Fruit fly (Drosophila melanogaster): ENCODE results near the gene mab-21.

Gene mab-21

DNA sequence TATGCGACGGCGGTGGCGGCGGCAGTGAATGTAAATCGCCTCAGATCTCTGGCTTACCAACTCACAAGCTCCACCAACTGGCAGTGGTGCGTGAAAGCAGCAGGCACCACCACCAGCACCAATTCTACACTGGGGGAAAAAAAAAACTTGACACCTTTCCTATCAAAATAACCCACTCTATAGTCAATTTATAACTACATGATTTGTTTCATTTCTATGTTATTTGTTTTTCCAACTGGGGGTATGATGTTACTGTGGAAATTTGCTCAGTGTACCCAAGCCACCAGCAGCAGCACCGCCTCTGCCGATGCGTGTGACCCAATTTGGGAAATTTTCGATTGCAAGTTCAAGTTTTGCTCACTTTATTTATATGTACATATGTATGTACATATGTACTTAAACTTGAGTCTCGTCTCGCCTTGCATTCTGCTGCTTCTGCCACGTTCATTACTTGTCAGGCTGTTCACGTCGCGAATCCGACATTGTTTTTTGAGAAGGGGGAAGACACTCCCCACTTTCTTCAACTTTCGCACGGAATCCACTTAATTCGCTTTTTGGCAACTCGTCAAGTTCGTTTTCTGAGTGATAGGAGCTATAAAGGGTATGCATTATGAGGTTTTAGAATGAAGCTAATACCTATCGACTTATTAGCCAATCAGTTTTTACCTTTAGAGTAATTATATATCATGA is 46.3 kb upstream of the mab-21 start (continued):
- TF ChIP-seq CG11560 (tag; IDR thresholded peaks at IDR 0.05) (no peak), ara (GFP tag; IDR thresholded peaks at IDR 0.05) (peak; percentile 47; the same call in 1 of the 2 replicates), CG13775 (GFP tag; optimal IDR thresholded peaks at IDR 0.05) (no peak), knrl (GFP tag; IDR thresholded peaks at IDR 0.05; ENCODE audit: partially characterized antibody) (no peak), CG17912 (GFP tag; optimal IDR thresholded peaks at IDR 0.05) (no peak), crp (GFP tag; optimal IDR thresholded peaks at IDR 0.05) (no peak), scrt (GFP tag; optimal IDR thresholded peaks at IDR 0.05) (no peak), CG2120 (GFP tag; optimal IDR thresholded peaks at IDR 0.05) (no peak), amos (GFP tag; IDR thresholded peaks at IDR 0.05; ENCODE audit: partially characterized antibody) (no peak), CG3065 (GFP tag; optimal IDR thresholded peaks at IDR 0.05) (no peak), ssp (GFP tag; IDR thresholded peaks at IDR 0.05) (no peak), cad (GFP tag; optimal IDR thresholded peaks at IDR 0.05) (no peak), Bdp1 (GFP tag; optimal IDR thresholded peaks at IDR 0.05) (no peak), tio (GFP tag; optimal IDR thresholded peaks at IDR 0.05) (no peak), CG13894 (tag; optimal IDR thresholded peaks at IDR 0.05) (no peak), E2f2 (GFP tag; IDR thresholded peaks at IDR 0.05) (no peak), Lpt (GFP tag; optimal IDR thresholded peaks at IDR 0.05) (no peak), CG6654 (GFP tag; optimal IDR thresholded peaks at IDR 0.05) (no peak), tin (GFP tag; optimal IDR thresholded peaks at IDR 0.05) (peak; percentile 9), Dbx (GFP tag; IDR thresholded peaks at IDR 0.05) (no peak), CG4617 (GFP tag; optimal IDR thresholded peaks at IDR 0.05; ENCODE audit: borderline replicate concordance) (no peak), emc (GFP tag; optimal IDR thresholded peaks at IDR 0.05) (no peak), Hmr (GFP tag; optimal IDR thresholded peaks at IDR 0.05) (no peak), Deaf1 (tag; optimal IDR thresholded peaks at IDR 0.05) (no peak), Taf1 (GFP tag; IDR thresholded peaks at IDR 0.05) (no peak), CG43689 (GFP tag; IDR thresholded peaks at IDR 0.05) (no peak), tap (tag; optimal IDR thresholded peaks at IDR 0.05) (no peak), gem (tag; optimal IDR thresholded peaks at IDR 0.05) (peak; percentile 42), D19A (tag; optimal IDR thresholded peaks at IDR 0.05) (no peak), NC2α (GFP tag; optimal IDR thresholded peaks at IDR 0.05) (no peak), pfk (GFP tag; optimal IDR thresholded peaks at IDR 0.05) (no peak), HLHmδ (GFP tag; optimal IDR thresholded peaks at IDR 0.05) (no peak), H15 (GFP tag; IDR thresholded peaks at IDR 0.05) (peak; percentile 59; the same call in 2 of the 3 replicates), ap (GFP tag; IDR thresholded peaks at IDR 0.05) (0 out of 2 replicates have a peak, but pooled peaks have one; percentile 7), Hr3 (GFP tag; optimal IDR thresholded peaks at IDR 0.05) (no peak), fru (optimal IDR thresholded peaks at IDR 0.05) (no peak), maf-S (GFP tag; optimal IDR thresholded peaks at IDR 0.05) (no peak), zf30C (GFP tag; optimal IDR thresholded peaks at IDR 0.05) (no peak), NC2β (GFP tag; optimal IDR thresholded peaks at IDR 0.05) (no peak), CG3163 (GFP tag; optimal IDR thresholded peaks at IDR 0.05) (no peak), CG3847 (GFP tag; IDR thresholded peaks at IDR 0.05) (no peak), Hr51 (GFP tag; optimal IDR thresholded peaks at IDR 0.05) (peak in 1 of 2 experiments; percentile 43), CG8765 (GFP tag; IDR thresholded peaks at IDR 0.05) (no peak), CG12155 (GFP tag; optimal IDR thresholded peaks at IDR 0.05) (no peak), ato (GFP tag; IDR thresholded peaks at IDR 0.05; ENCODE audit: partially characterized antibody) (no peak), CG33213 (GFP tag; optimal IDR thresholded peaks at IDR 0.05) (no peak), tna (GFP tag; IDR thresholded peaks at IDR 0.05; ENCODE audit: partially characterized antibody) (no peak), Pdp1 (GFP tag; optimal IDR thresholded peaks at IDR 0.05) (peak in 1 of 2 experiments; percentile 6), Xbp1 (GFP tag; optimal IDR thresholded peaks at IDR 0.05) (peak; percentile 29), CG6272 (GFP tag; IDR thresholded peaks at IDR 0.05) (no peak)
